Worm (Caenorhabditis elegans) whole organism, young adult: ENCODE results near the gene gut-2.

Source experiments
- B0019.2 ChIP-seq: fragments of 200-800 bp; sonication (Bioruptor generic); conservative IDR thresholded peaks from 2 replicates; pipeline ENCODE4 v1.3.6; 2022; ENCODE audit warnings: missing genetic modification reagents, missing genetic modification characterization, missing compliant biosample characterization
- B0336.3 ChIP-seq: fragments of 200-800 bp; sonication (Bioruptor generic); IDR thresholded peaks from 2 replicates; pipeline ENCODE4 v1.3.6; 2022; ENCODE audit warnings: missing genetic modification characterization, missing compliant biosample characterization
- C17E4.6 ChIP-seq: fragments of 200-800 bp; sonication (Bioruptor generic); IDR thresholded peaks from 2 replicates; pipeline ENCODE4 v1.3.6; 2022; ENCODE audit warnings: missing genetic modification reagents, missing genetic modification characterization, missing compliant biosample characterization
- F10E7.11 ChIP-seq: sonication (generic microtip); optimal IDR thresholded peaks from 2 replicates; lab custom pipeline; 2017; ENCODE audit warnings: mild to moderate bottlenecking, missing genetic modification characterization, moderate library complexity, missing compliant biosample characterization
- F22D6.2 ChIP-seq: sonication (generic microtip); optimal IDR thresholded peaks from 2 replicates; lab custom pipeline; 2016; ENCODE audit warnings: mild to moderate bottlenecking, missing genetic modification characterization, missing compliant biosample characterization
- F37B4.10 ChIP-seq: fragments of 200-800 bp; sonication (Bioruptor generic); IDR thresholded peaks from 2 replicates; pipeline ENCODE4 v1.3.6; 2022; ENCODE audit warnings: missing genetic modification characterization, missing compliant biosample characterization
- F39B2.1 ChIP-seq: fragments of 200-800 bp; sonication (Bioruptor generic); IDR thresholded peaks from 2 replicates; pipeline ENCODE4 v1.3.6; 2022; ENCODE audit warnings: missing genetic modification reagents, missing genetic modification characterization, missing compliant biosample characterization
- F57A8.1 ChIP-seq: fragments of 200-800 bp; sonication (Bioruptor generic); optimal IDR thresholded peaks from 2 replicates; lab custom pipeline; 2018; ENCODE audit warnings: mild to moderate bottlenecking, missing genetic modification characterization, moderate library complexity, missing compliant biosample characterization
- F57C9.4 ChIP-seq: sonication (generic microtip); optimal IDR thresholded peaks from 2 replicates; lab custom pipeline; 2017; ENCODE audit warnings: mild to moderate bottlenecking, missing genetic modification characterization, missing compliant biosample characterization
- T26A5.8 ChIP-seq: sonication (generic microtip); optimal IDR thresholded peaks from 2 replicates; lab custom pipeline; 2016; ENCODE audit warnings: missing genetic modification characterization, missing compliant biosample characterization
- Y53F4B.3 ChIP-seq: fragments of 200-800 bp; sonication (Bioruptor generic); IDR thresholded peaks from 2 replicates; pipeline ENCODE4 v1.3.6; 2022; ENCODE audit warnings: missing genetic modification reagents, missing genetic modification characterization, missing compliant biosample characterization
- Y53G8AR.9 ChIP-seq: fragments of 200-800 bp; sonication (Bioruptor generic); conservative IDR thresholded peaks from 2 replicates; pipeline ENCODE4 v1.3.6; 2022; ENCODE audit warnings: missing genetic modification reagents, missing genetic modification characterization, missing compliant biosample characterization
- Y67H2A.10 ChIP-seq: fragments of 200-800 bp; sonication (Bioruptor generic); conservative IDR thresholded peaks from 2 replicates; pipeline ENCODE4 v1.3.6; 2022; ENCODE audit warnings: missing genetic modification reagents, missing genetic modification characterization, missing compliant biosample characterization
- Y79H2A.3 ChIP-seq: fragments of 200-800 bp; sonication (Bioruptor generic); conservative IDR thresholded peaks from 2 replicates; pipeline ENCODE4 v1.3.6; 2022; ENCODE audit warnings: missing genetic modification reagents, missing genetic modification characterization, missing compliant biosample characterization
- atf-7 ChIP-seq: sonication (generic microtip); optimal IDR thresholded peaks from 2 replicates; lab custom pipeline; 2017; ENCODE audit warnings: mild to moderate bottlenecking, missing genetic modification characterization, missing compliant biosample characterization
- attf-6 ChIP-seq: fragments of 200-800 bp; sonication (Bioruptor generic); IDR thresholded peaks from 2 replicates; pipeline ENCODE4 v1.3.6; 2022; ENCODE audit warnings: missing genetic modification reagents, missing genetic modification characterization, missing compliant biosample characterization
- ceh-100 ChIP-seq: fragments of 200-800 bp; sonication (Bioruptor generic); IDR thresholded peaks from 2 replicates; pipeline ENCODE4 v1.3.6; 2022; ENCODE audit warnings: missing genetic modification reagents, missing genetic modification characterization, missing compliant biosample characterization
- ceh-27 ChIP-seq: fragments of 200-800 bp; sonication (Bioruptor generic); optimal IDR thresholded peaks from 2 replicates; lab custom pipeline; 2018; ENCODE audit warnings: mild to moderate bottlenecking, missing genetic modification characterization, moderate library complexity, missing compliant biosample characterization
- ceh-40 ChIP-seq: fragments of 200-800 bp; sonication (Bioruptor generic); IDR thresholded peaks from 2 replicates; pipeline ENCODE4 v1.3.6; 2022; ENCODE audit warnings: missing genetic modification characterization, missing compliant biosample characterization
- die-1 ChIP-seq: sonication (generic microtip); optimal IDR thresholded peaks from 2 replicates; lab custom pipeline; 2016; ENCODE audit warnings: missing genotype, mild to moderate bottlenecking, missing genetic modification characterization, missing compliant biosample characterization
- egl-18 ChIP-seq: fragments of 200-800 bp; sonication (Bioruptor generic); IDR thresholded peaks from 2 replicates; pipeline ENCODE4 v1.3.6; 2022; ENCODE audit warnings: missing genetic modification reagents, missing genetic modification characterization, missing compliant biosample characterization
- egrh-3 ChIP-seq: fragments of 200-800 bp; sonication (Bioruptor generic); IDR thresholded peaks from 2 replicates; pipeline ENCODE4 v1.3.6; 2022; ENCODE audit warnings: missing genetic modification reagents, missing genetic modification characterization, missing compliant biosample characterization
- ekl-4 ChIP-seq: fragments of 200-800 bp; sonication (Bioruptor generic); IDR thresholded peaks from 2 replicates; pipeline ENCODE4 v1.3.6; 2022; ENCODE audit warnings: missing genetic modification reagents, missing genetic modification characterization, missing compliant biosample characterization
- ets-4 ChIP-seq: fragments of 200-800 bp; sonication (Bioruptor generic); optimal IDR thresholded peaks from 2 replicates; lab custom pipeline; 2018; ENCODE audit warnings: mild to moderate bottlenecking, missing genetic modification characterization, missing compliant biosample characterization
- gei-17 ChIP-seq: fragments of 200-800 bp; sonication (Bioruptor generic); optimal IDR thresholded peaks from 2 replicates; lab custom pipeline; 2018; ENCODE audit warnings: mild to moderate bottlenecking, missing genetic modification characterization, missing compliant biosample characterization
- hmg-20 ChIP-seq: fragments of 200-800 bp; sonication (Bioruptor generic); IDR thresholded peaks from 2 replicates; pipeline ENCODE4 v1.3.6; 2022; ENCODE audit warnings: missing genetic modification reagents, missing genetic modification characterization, missing compliant biosample characterization
- hrde-1 ChIP-seq: sonication (generic microtip); optimal IDR thresholded peaks from 2 replicates; lab custom pipeline; 2016; ENCODE audit warnings: missing genetic modification characterization, mild to moderate bottlenecking, missing compliant biosample characterization, moderate library complexity, missing genotype, missing genetic modification reagents, borderline replicate concordance
- lin-26 ChIP-seq: fragments of 200-800 bp; sonication (Bioruptor generic); IDR thresholded peaks from 2 replicates; pipeline ENCODE4 v1.3.6; 2022; ENCODE audit warnings: missing genetic modification reagents, missing genetic modification characterization, missing compliant biosample characterization
- lin-35 ChIP-seq, 3 experiments: fragments of 150-350 bp in 2 of 3; sonication (generic microtip) in 1 of 3; optimal IDR thresholded peaks; 2 replicates each; lab custom pipeline; 2014 to 2018; ENCODE audit warnings: missing biosample characterization in 3 of 3, missing genetic modification characterization in 3 of 3, missing genetic modification reagents in 3 of 3
- lsl-1 ChIP-seq: fragments of 200-800 bp; sonication (Bioruptor generic); optimal IDR thresholded peaks from 2 replicates; lab custom pipeline; 2018; ENCODE audit warnings: mild to moderate bottlenecking, missing genetic modification characterization, moderate library complexity, missing compliant biosample characterization
- mes-4 ChIP-seq: sonication (generic microtip); optimal IDR thresholded peaks from 2 replicates; lab custom pipeline; 2016; ENCODE audit warnings: missing genotype, missing genetic modification characterization, missing compliant biosample characterization
- nfya-1 ChIP-seq: sonication (generic microtip); optimal IDR thresholded peaks from 2 replicates; lab custom pipeline; 2017; ENCODE audit warnings: antibody characterized with exemption, missing compliant biosample characterization, missing genetic modification characterization, borderline replicate concordance; ENCODE audit not compliant: insufficient read depth
- nhr-120 ChIP-seq: fragments of 200-800 bp; sonication (Bioruptor generic); IDR thresholded peaks from 2 replicates; pipeline ENCODE4 v1.3.6; 2022; ENCODE audit warnings: missing genetic modification characterization, missing compliant biosample characterization
- nhr-90 ChIP-seq: sonication (generic microtip); optimal IDR thresholded peaks from 2 replicates; lab custom pipeline; 2016; ENCODE audit warnings: missing genotype, mild to moderate bottlenecking, missing genetic modification characterization, missing compliant biosample characterization
- pbrm-1 ChIP-seq: fragments of 200-800 bp; sonication (Bioruptor generic); IDR thresholded peaks from 2 replicates; pipeline ENCODE4 v1.3.6; 2022; ENCODE audit warnings: missing genetic modification reagents, missing genetic modification characterization, missing compliant biosample characterization
- rec-8 ChIP-seq, 2 experiments: sonication (generic microtip); optimal IDR thresholded peaks; 2 replicates each; lab custom pipeline; 2016; ENCODE audit warnings: mild to moderate bottlenecking in 2 of 2, missing genetic modification characterization in 2 of 2, missing genetic modification reagents in 2 of 2, missing genotype in 2 of 2, missing biosample characterization in 1 of 2, missing compliant biosample characterization in 1 of 2, moderate library complexity in 1 of 2
- tlf-1 ChIP-seq: fragments of 200-800 bp; sonication (Bioruptor generic); optimal IDR thresholded peaks from 2 replicates; lab custom pipeline; 2018; ENCODE audit warnings: mild to moderate bottlenecking, missing genetic modification characterization, missing compliant biosample characterization
- unc-130 ChIP-seq: sonication (generic microtip); optimal IDR thresholded peaks from 2 replicates; lab custom pipeline; 2016; ENCODE audit warnings: missing genetic modification reagents, missing genetic modification characterization, missing compliant biosample characterization
- unc-62 ChIP-seq: fragments of 150-350 bp; optimal IDR thresholded peaks from 2 replicates; lab custom pipeline; 2014; ENCODE audit warnings: missing biosample characterization, missing genetic modification reagents, missing genetic modification characterization
- xnd-1 ChIP-seq: sonication (generic microtip); optimal IDR thresholded peaks from 2 replicates; lab custom pipeline; 2016; ENCODE audit warnings: missing genotype, missing genetic modification reagents, missing genetic modification characterization, missing compliant biosample characterization
- zim-3 ChIP-seq: sonication (generic microtip); optimal IDR thresholded peaks from 2 replicates; lab custom pipeline; 2017; ENCODE audit warnings: mild to moderate bottlenecking, missing genetic modification characterization, moderate library complexity, missing compliant biosample characterization
- ztf-22 ChIP-seq: fragments of 200-800 bp; sonication (Bioruptor generic); optimal IDR thresholded peaks from 2 replicates; lab custom pipeline; 2018; ENCODE audit warnings: mild to moderate bottlenecking, missing genetic modification characterization, moderate library complexity, missing compliant biosample characterization
- ztf-28 ChIP-seq: fragments of 200-800 bp; sonication (Bioruptor generic); IDR thresholded peaks from 2 replicates; pipeline ENCODE4 v1.3.6; 2022; ENCODE audit warnings: missing genetic modification reagents, missing genetic modification characterization, missing compliant biosample characterization
- ztf-6 ChIP-seq: fragments of 200-800 bp; sonication (Bioruptor generic); IDR thresholded peaks from 2 replicates; pipeline ENCODE4 v1.3.6; 2022; ENCODE audit warnings: missing genetic modification reagents, missing genetic modification characterization, missing compliant biosample characterization

gut-2 gene

ce11 chrV:13462974-13463373 is 34.5 kb upstream of the gut-2 start, which contains the start of gene frm-10 (continued):
- TF ChIP-seq ztf-22 (GFP tag; lab: Kevin White, UChicago): no peak
- peak; percentile 45 for TF ChIP-seq nhr-90 (tag; lab: Kevin White, UChicago)
- TF ChIP-seq T26A5.8 (tag; lab: Kevin White, UChicago): no peak
- TF ChIP-seq lin-35 (GFP tag; optimal IDR thresholded peaks at IDR 0.05; lab: Kevin White, UChicago): no peak
- TF ChIP-seq die-1 (tag; lab: Kevin White, UChicago): no peak
- TF ChIP-seq lsl-1 (GFP tag; lab: Kevin White, UChicago): no peak
- no peak for TF ChIP-seq hrde-1
- TF ChIP-seq atf-7 (tag; lab: Kevin White, UChicago): peak; percentile 84

ce11 chrV:13464123-13464522 is 33.4 kb upstream of the gut-2 start:
- TF ChIP-seq rec-8 (tag; optimal IDR thresholded peaks at IDR 0.05; lab: Kevin White, UChicago) (no peak), Y53F4B.3 (GFP tag; lab: Robert Waterston, UW) (no peak), F57A8.1 (no peak), attf-6 (no peak), ceh-27 (peak; percentile 4), tlf-1 (GFP tag; lab: Kevin White, UChicago) (no peak), B0019.2 (GFP tag; lab: Robert Waterston, UW) (no peak)

ce11 chrV:13468190-13468765 is 29.2 kb upstream of the gut-2 start, which contains the start of the genes F25H9.6 and F25H9.7:
F25H9.6 (minus strand) TSS chrV:13468361.
F25H9.7 (plus strand) TSS chrV:13468376.
- TF ChIP-seq F22D6.2 (tag; lab: Kevin White, UChicago) (peak; percentile 76), B0336.3 (GFP tag; lab: Robert Waterston, UW) (peak; percentile 57; the same call in 1 of the 2 replicates), ets-4 (no peak), unc-130 (GFP tag; lab: Kevin White, UChicago) (peak; percentile 96), hmg-20 (GFP tag; lab: Robert Waterston, UW) (peak; percentile 82), nfya-1 (tag; lab: Kevin White, UChicago) (no peak), xnd-1 (tag; lab: Kevin White, UChicago) (peak; percentile 44), Y53G8AR.9 (GFP tag; lab: Robert Waterston, UW) (no peak), ztf-6 (GFP tag; lab: Robert Waterston, UW) (no peak), C17E4.6 (peak; percentile 24; the same call in 1 of the 2 replicates), lin-35 (GFP tag; optimal IDR thresholded peaks at IDR 0.05; lab: Kevin White, UChicago) (peak in 1 of 3 experiments; percentile 64), egl-18 (GFP tag; lab: Robert Waterston, UW) (0 out of 2 replicates have a peak, but pooled peaks have one; percentile 7), nhr-120 (GFP tag; lab: Robert Waterston, UW) (0 out of 2 replicates have a peak, but pooled peaks have one; percentile 58), zim-3 (tag; lab: Kevin White, UChicago) (peak; percentile 90), Y67H2A.10 (GFP tag; lab: Robert Waterston, UW) (0 out of 2 replicates have a peak, but pooled peaks have one; percentile 45), egrh-3 (no peak; the same call in 1 of the 2 replicates), pbrm-1 (GFP tag; lab: Robert Waterston, UW) (peak; percentile 70; the same call in 1 of the 2 replicates), ekl-4 (GFP tag; lab: Robert Waterston, UW) (peak; percentile 59; the same call in 1 of the 2 replicates), ztf-28 (GFP tag; lab: Robert Waterston, UW) (0 out of 2 replicates have a peak, but pooled peaks have one; percentile 70), ceh-40 (GFP tag; lab: Robert Waterston, UW) (0 out of 2 replicates have a peak, but pooled peaks have one; percentile 36), mes-4 (tag; lab: Kevin White, UChicago) (no peak), lin-26 (no peak), F57C9.4 (tag; lab: Kevin White, UChicago) (peak; percentile 24), unc-62 (no peak), gei-17 (GFP tag; lab: Kevin White, UChicago) (no peak), die-1 (tag; lab: Kevin White, UChicago) (no peak), F39B2.1 (GFP tag; lab: Robert Waterston, UW) (0 out of 2 replicates have a peak, but pooled peaks have one; percentile 45), Y79H2A.3 (GFP tag; lab: Robert Waterston, UW) (no peak), ceh-100 (GFP tag; lab: Robert Waterston, UW) (peak; percentile 79), F10E7.11 (tag; lab: Kevin White, UChicago) (peak; percentile 22), F37B4.10 (GFP tag; lab: Robert Waterston, UW) (no peak)
